Fruit fly (Drosophila melanogaster) whole organism, embryonic: ENCODE data around the gene CG43389.

Experiments
- CG3281 ChIP-seq: fragments of 200-800 bp; sonication (Bioruptor generic); optimal IDR thresholded peaks from 3 replicates; lab custom pipeline; 2017; ENCODE audit warnings: missing biosample characterization, mild to moderate bottlenecking, missing genetic modification characterization
- CG3847 ChIP-seq: fragments of 200-800 bp; sonication (Bioruptor generic); IDR thresholded peaks from 2 replicates; pipeline ENCODE4 v1.3.6; 2022; ENCODE audit warnings: missing biosample characterization, missing genetic modification characterization
- CG8478 ChIP-seq: fragments of >200 bp; optimal IDR thresholded peaks from 2 replicates; lab custom pipeline; 2018
- Oaz ChIP-seq: fragments of 200-800 bp; sonication (Bioruptor generic); IDR thresholded peaks from 2 replicates; pipeline ENCODE4 v1.3.6; 2022; ENCODE audit warnings: missing biosample characterization, missing genetic modification characterization
- sug ChIP-seq: fragments of 200-800 bp; optimal IDR thresholded peaks from 2 replicates; lab custom pipeline; 2019; ENCODE audit warnings: missing biosample characterization, mild to moderate bottlenecking, missing genetic modification characterization, moderate library complexity

DNA sequence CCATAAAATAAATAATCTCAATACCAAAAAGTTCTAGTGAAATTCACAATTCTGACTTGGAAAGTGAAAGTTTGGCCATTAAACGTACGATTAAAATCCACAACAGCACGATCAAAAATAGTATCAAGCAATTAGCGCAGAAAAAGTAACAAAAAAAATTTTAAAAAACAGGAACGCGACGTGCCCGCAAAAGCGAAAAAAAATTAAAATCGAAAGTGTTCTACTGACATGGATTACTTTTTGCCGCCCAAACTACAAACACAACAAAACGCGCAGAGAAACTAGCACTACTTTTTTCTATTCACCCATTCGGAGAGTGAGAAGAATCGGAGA, 1.8 kb downstream of the CG43389 start:
- TF ChIP-seq Oaz (GFP tag; lab: Robert Waterston, UW) (no peak), CG3281 (GFP tag; lab: Kevin White, UChicago) (no peak), sug (tag; lab: Kevin White, UChicago) (no peak), CG8478 (no peak), CG3847 (GFP tag; lab: Robert Waterston, UW) (no peak)
